Worm (Caenorhabditis elegans): ENCODE results near the gene dpf-6.

Gene dpf-6

ce11 chrIII:8085355-8085754, 47.3 kb downstream of the dpf-6 start, which contains the start of the genes K06H7.7 and grp-1:
TSS of gene K06H7.7 (minus strand) at chrIII:8085475.
TSS of gene grp-1 (plus strand) at chrIII:8085705.
- no peak for TF ChIP-seq unc-62 (GFP tag; optimal IDR thresholded peaks at IDR 0.05)

ce11 chrIII:8088235-8088634, 50.2 kb downstream of the dpf-6 start, which contains the start of gene vms-1:
TSS of gene vms-1 (plus strand) at chrIII:8088535.
- TF ChIP-seq unc-62 (GFP tag; optimal IDR thresholded peaks at IDR 0.05), result no peak
